Worm (Caenorhabditis elegans) whole organism, late embryonic: ENCODE results near the gene gln-3.

ENCODE experiments used
- ama-1 ChIP-seq: fragments of 150-350 bp; optimal IDR thresholded peaks from 2 replicates; lab custom pipeline; 2014
- ets-4 ChIP-seq: sonication (generic microtip); optimal IDR thresholded peaks from 2 replicates; lab custom pipeline; 2016; ENCODE audit warnings: missing genetic modification characterization, missing compliant biosample characterization
- hlh-13 ChIP-seq: fragments of 200-800 bp; sonication (Bioruptor generic); optimal IDR thresholded peaks from 2 replicates; lab custom pipeline; 2018; ENCODE audit warnings: mild to moderate bottlenecking, missing genetic modification characterization, missing compliant biosample characterization
- npax-4 ChIP-seq: sonication (generic microtip); optimal IDR thresholded peaks from 2 replicates; lab custom pipeline; 2016; ENCODE audit warnings: missing genetic modification characterization, missing compliant biosample characterization
- pros-1 ChIP-seq: fragments of 150-350 bp; optimal IDR thresholded peaks from 2 replicates; lab custom pipeline; 2014; ENCODE audit warnings: missing biosample characterization, missing genetic modification reagents, missing genetic modification characterization
- unc-86 ChIP-seq: sonication (generic microtip); optimal IDR thresholded peaks from 2 replicates; lab custom pipeline; 2016; ENCODE audit warnings: missing genetic modification characterization, missing compliant biosample characterization

DNA sequence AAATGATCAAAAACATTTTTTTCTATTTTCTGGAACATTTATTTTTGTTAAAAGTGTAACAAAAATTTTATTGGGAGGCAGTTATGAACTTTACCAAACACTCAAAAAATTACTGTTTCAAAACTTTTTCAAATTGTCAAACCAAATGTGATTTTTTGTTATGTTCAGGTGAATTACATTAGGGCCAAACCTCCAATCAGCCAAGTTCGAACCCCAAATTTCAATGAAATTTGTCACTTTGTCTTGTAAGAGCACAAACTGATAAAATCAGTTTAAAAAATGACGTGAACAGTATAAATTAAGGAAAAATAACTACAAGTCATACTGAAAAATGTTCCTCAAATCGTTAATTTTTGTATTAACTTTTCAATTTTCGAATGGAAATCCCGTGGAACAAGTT, 31.6 kb upstream of the gln-3 start, which contains the start of gene H25K10.1:
- no peak for TF ChIP-seq unc-86 (tag; lab: Kevin White, UChicago)
- no peak for TF ChIP-seq ama-1 (lab: Kevin White, UChicago)
- TF ChIP-seq npax-4 (tag; lab: Kevin White, UChicago), result no peak
- no peak for TF ChIP-seq hlh-13 (GFP tag; lab: Kevin White, UChicago)
- no peak for TF ChIP-seq pros-1 (tag; lab: Kevin White, UChicago)
- no peak for TF ChIP-seq ets-4 (tag; lab: Kevin White, UChicago)
